Worm (Caenorhabditis elegans) whole organism, L3 larva: Measurements from ENCODE around the gene ilcr-2.

ENCODE experiments used
- ZK546.5 ChIP-seq: sonication (generic microtip); optimal IDR thresholded peaks from 2 replicates; lab custom pipeline; 2017; ENCODE audit warnings: missing biosample characterization, missing genetic modification characterization
- aly-2 ChIP-seq: fragments of 150-350 bp; optimal IDR thresholded peaks from 2 replicates; lab custom pipeline; 2014; ENCODE audit warnings: missing biosample characterization, missing genetic modification characterization
- ceh-16 ChIP-seq: sonication (generic microtip); optimal IDR thresholded peaks from 2 replicates; lab custom pipeline; 2017; ENCODE audit warnings: missing biosample characterization, missing genetic modification characterization
- ceh-28 ChIP-seq: fragments of 150-350 bp; optimal IDR thresholded peaks from 2 replicates; lab custom pipeline; 2014; ENCODE audit warnings: missing biosample characterization, missing genetic modification reagents, missing genetic modification characterization
- ceh-82 ChIP-seq: fragments of 150-350 bp; optimal IDR thresholded peaks from 2 replicates; lab custom pipeline; 2014; ENCODE audit warnings: missing biosample characterization, missing genetic modification characterization
- daf-12 ChIP-seq: fragments of 150-350 bp; optimal IDR thresholded peaks from 2 replicates; lab custom pipeline; 2014; ENCODE audit warnings: missing biosample characterization, missing genetic modification reagents, missing genetic modification characterization
- egl-5 ChIP-seq: fragments of 150-350 bp; optimal IDR thresholded peaks from 2 replicates; lab custom pipeline; 2017; ENCODE audit warnings: missing biosample characterization, missing genetic modification reagents, missing genetic modification characterization, inconsistent platforms
- elt-1 ChIP-seq: fragments of 150-350 bp; optimal IDR thresholded peaks from 2 replicates; lab custom pipeline; 2014; ENCODE audit warnings: missing biosample characterization, missing genetic modification characterization
- elt-3 ChIP-seq, 3 experiments: fragments of 150-350 bp in 1 of 3; sonication (generic microtip) in 2 of 3; optimal IDR thresholded peaks; 2 replicates in 2 of 3; 4 replicates in 1 of 3; lab custom pipeline; 2014 to 2017; ENCODE audit warnings: missing biosample characterization in 3 of 3, missing genetic modification characterization in 3 of 3
- fkh-10 ChIP-seq: sonication (generic microtip); optimal IDR thresholded peaks from 2 replicates; lab custom pipeline; 2017; ENCODE audit warnings: missing biosample characterization, missing genetic modification reagents, missing genetic modification characterization
- fkh-2 ChIP-seq: fragments of 150-350 bp; optimal IDR thresholded peaks from 2 replicates; lab custom pipeline; 2014; ENCODE audit warnings: missing biosample characterization, missing genetic modification reagents, missing genetic modification characterization
- fos-1 ChIP-seq: fragments of 150-350 bp; optimal IDR thresholded peaks from 2 replicates; lab custom pipeline; 2014; ENCODE audit warnings: missing biosample characterization, missing genetic modification characterization
- lin-15B ChIP-seq: fragments of 150-350 bp; optimal IDR thresholded peaks from 2 replicates; lab custom pipeline; 2014; ENCODE audit warnings: missing biosample characterization, missing genetic modification characterization
- lin-39 ChIP-seq: fragments of 150-350 bp; optimal IDR thresholded peaks from 2 replicates; lab custom pipeline; 2018; ENCODE audit warnings: missing biosample characterization, missing genetic modification reagents, missing genetic modification characterization
- mdl-1 ChIP-seq: fragments of 150-350 bp; optimal IDR thresholded peaks from 2 replicates; lab custom pipeline; 2014; ENCODE audit warnings: missing biosample characterization, missing genetic modification characterization
- nhr-11 ChIP-seq: fragments of 150-350 bp; optimal IDR thresholded peaks from 2 replicates; lab custom pipeline; 2014; ENCODE audit warnings: missing biosample characterization, missing genetic modification characterization
- nhr-12 ChIP-seq: fragments of 150-350 bp; optimal IDR thresholded peaks from 2 replicates; lab custom pipeline; 2014; ENCODE audit warnings: missing biosample characterization, missing genetic modification characterization
- nhr-23 ChIP-seq: fragments of 150-350 bp; optimal IDR thresholded peaks from 2 replicates; lab custom pipeline; 2014; ENCODE audit warnings: missing biosample characterization, missing genetic modification reagents, missing genetic modification characterization
- nhr-237 ChIP-seq: fragments of 150-350 bp; optimal IDR thresholded peaks from 2 replicates; lab custom pipeline; 2014; ENCODE audit warnings: missing biosample characterization, missing genetic modification characterization
- nhr-43 ChIP-seq: sonication (generic microtip); optimal IDR thresholded peaks from 2 replicates; lab custom pipeline; 2016; ENCODE audit warnings: mild to moderate bottlenecking, missing genetic modification characterization, missing compliant biosample characterization; ENCODE audit not compliant: poor library complexity, severe bottlenecking
- nhr-76 ChIP-seq: fragments of 150-350 bp; sonication (generic microtip); optimal IDR thresholded peaks from 5 replicates; lab custom pipeline; 2014; ENCODE audit warnings: missing biosample characterization, missing genetic modification characterization
- nhr-77 ChIP-seq: fragments of 150-350 bp; optimal IDR thresholded peaks from 2 replicates; lab custom pipeline; 2014; ENCODE audit warnings: missing biosample characterization, missing genetic modification characterization
- sea-2 ChIP-seq: fragments of 150-350 bp; sonication (generic microtip); optimal IDR thresholded peaks from 4 replicates; lab custom pipeline; 2014; ENCODE audit warnings: missing biosample characterization, missing genetic modification reagents, missing genetic modification characterization
- snpc-4 ChIP-seq: fragments of 150-350 bp; optimal IDR thresholded peaks from 2 replicates; lab custom pipeline; 2014; ENCODE audit warnings: missing biosample characterization, missing genetic modification characterization
- unc-39 ChIP-seq: sonication (generic microtip); optimal IDR thresholded peaks from 4 replicates; lab custom pipeline; 2017; ENCODE audit warnings: missing biosample characterization, missing genetic modification characterization
- zag-1 ChIP-seq: fragments of 150-350 bp; optimal IDR thresholded peaks from 2 replicates; lab custom pipeline; 2014; ENCODE audit warnings: missing biosample characterization, missing genetic modification characterization

Gene ilcr-2

DNA sequence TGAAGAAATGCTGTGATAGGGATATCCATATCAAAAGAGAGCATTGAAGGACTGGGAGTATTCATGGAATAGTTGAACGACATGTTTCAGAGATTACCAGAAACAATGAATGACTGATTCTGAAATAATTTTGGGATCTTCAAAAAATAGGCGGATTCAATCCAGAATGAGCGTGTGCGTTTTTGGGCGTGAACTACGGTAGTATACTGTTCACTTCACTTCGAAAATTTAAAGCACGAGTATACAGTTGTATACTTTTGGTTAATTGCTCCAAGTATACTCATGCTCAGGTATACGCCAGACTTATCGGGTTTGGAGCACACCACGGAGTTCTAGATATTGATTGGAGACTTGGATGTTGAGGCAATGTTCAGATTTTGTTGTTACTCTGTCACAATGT lies 50.3 kb downstream of the ilcr-2 start, which contains the start of gene tbx-35:
TSS of gene tbx-35 (minus strand) at position 101 of the 400 bp plus-strand sequence.
- TF ChIP-seq snpc-4 (tag; lab: Kevin White, UChicago) (no peak), fos-1 (tag; lab: Kevin White, UChicago) (no peak), nhr-12 (tag; lab: Kevin White, UChicago) (no peak), lin-15B (tag; lab: Kevin White, UChicago) (no peak), daf-12 (tag; lab: Kevin White, UChicago) (no peak), ceh-28 (tag; lab: Kevin White, UChicago) (no peak), nhr-23 (tag; lab: Kevin White, UChicago) (no peak), nhr-237 (tag; lab: Kevin White, UChicago) (no peak), mdl-1 (tag; lab: Kevin White, UChicago) (no peak), ZK546.5 (tag; lab: Kevin White, UChicago) (no peak), nhr-11 (tag; lab: Kevin White, UChicago) (no peak)
- TF ChIP-seq, all 47 proteins: peak for 0

DNA sequence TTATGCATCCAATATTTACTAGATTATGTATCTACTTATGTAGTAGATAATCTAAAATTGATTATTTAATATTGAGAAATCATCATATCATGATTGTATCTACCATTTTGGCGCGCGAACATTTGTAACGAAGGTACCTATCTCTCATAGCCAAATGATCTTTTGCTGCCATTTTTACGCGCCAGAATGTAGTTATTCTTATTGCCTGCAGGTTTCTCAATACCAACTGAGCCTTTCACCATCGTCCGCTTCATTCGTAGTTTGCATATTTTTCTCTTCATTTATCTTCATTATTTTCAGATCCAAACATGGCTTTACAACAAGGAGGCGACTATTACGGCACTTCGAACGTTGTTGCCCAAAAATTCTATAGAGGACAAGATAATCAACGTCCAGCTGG lies 52.8 kb downstream of the ilcr-2 start, which contains the start of gene ZK177.1:
TSS of gene ZK177.1 (plus strand) at position 301 of the 400 bp plus-strand sequence.
- TF ChIP-seq ceh-16 (tag; lab: Kevin White, UChicago): no peak
- TF ChIP-seq egl-5: no peak
- no peak for TF ChIP-seq mdl-1 (tag; lab: Kevin White, UChicago)
- TF ChIP-seq elt-3 (tag; optimal IDR thresholded peaks at IDR 0.05; lab: Kevin White, UChicago): no peak
- TF ChIP-seq lin-39 (tag; lab: Kevin White, UChicago): no peak
- no peak for TF ChIP-seq aly-2 (tag; lab: Kevin White, UChicago)
- TF ChIP-seq fos-1 (tag; lab: Kevin White, UChicago): no peak
- TF ChIP-seq unc-39: no peak
- TF ChIP-seq zag-1 (tag; lab: Kevin White, UChicago): no peak
- TF ChIP-seq elt-1 (tag; lab: Kevin White, UChicago): no peak
- no peak for TF ChIP-seq ZK546.5 (tag; lab: Kevin White, UChicago)
- no peak for TF ChIP-seq fkh-10 (GFP tag; lab: Kevin White, UChicago)
- no peak for TF ChIP-seq nhr-43 (tag; lab: Kevin White, UChicago)
- no peak for TF ChIP-seq fkh-2 (tag; lab: Kevin White, UChicago)
- TF ChIP-seq ceh-82 (tag; lab: Kevin White, UChicago): no peak
- TF ChIP-seq sea-2 (GFP tag; lab: Kevin White, UChicago): no peak
- no peak for TF ChIP-seq nhr-77
- no peak for TF ChIP-seq nhr-76 (tag; lab: Kevin White, UChicago)
